Worm (Caenorhabditis elegans) whole organism, early embryonic: ENCODE results near the gene sms-1.

Experiments
- aly-1 ChIP-seq: sonication (generic microtip); optimal IDR thresholded peaks from 2 replicates; lab custom pipeline; 2016; ENCODE audit warnings: missing genetic modification characterization, missing compliant biosample characterization
- ama-1 ChIP-seq: fragments of 150-350 bp; optimal IDR thresholded peaks from 2 replicates; lab custom pipeline; 2014
- ceh-13 ChIP-seq: fragments of 200-800 bp; sonication (Bioruptor generic); optimal IDR thresholded peaks from 2 replicates; lab custom pipeline; 2018; ENCODE audit warnings: mild to moderate bottlenecking, missing genetic modification characterization, missing compliant biosample characterization
- tbx-11 ChIP-seq: fragments of 200-800 bp; sonication (Bioruptor generic); IDR thresholded peaks from 2 replicates; pipeline ENCODE4 v1.3.6; 2022; ENCODE audit warnings: missing genetic modification characterization, missing compliant biosample characterization
- tbx-37 ChIP-seq: fragments of 200-800 bp; sonication (Bioruptor generic); conservative IDR thresholded peaks from 2 replicates; pipeline ENCODE4 v1.3.6; 2022; ENCODE audit warnings: missing genetic modification reagents, missing genetic modification characterization, missing compliant biosample characterization

- TF ChIP-seq tbx-37 (GFP tag; lab: Robert Waterston, UW) (no peak), tbx-11 (GFP tag; lab: Robert Waterston, UW) (no peak), ama-1 (lab: Kevin White, UChicago) (no peak), aly-1 (tag; lab: Kevin White, UChicago) (no peak), ceh-13 (GFP tag; lab: Kevin White, UChicago) (no peak)
Observed at ce11 chrIV:11489077-11489476, 8.9 kb downstream of the sms-1 start.
